Worm (Caenorhabditis elegans) whole organism, L3 larva: ENCODE data around the gene kcmf-1.

Source experiments
- R02D3.7 ChIP-seq: fragments of 150-350 bp; optimal IDR thresholded peaks from 2 replicates; lab custom pipeline; 2014; ENCODE audit warnings: missing biosample characterization, missing genetic modification characterization
- ama-1 ChIP-seq: fragments of 150-350 bp; optimal IDR thresholded peaks from 2 replicates; lab custom pipeline; 2018
- nhr-11 ChIP-seq: fragments of 150-350 bp; optimal IDR thresholded peaks from 2 replicates; lab custom pipeline; 2014; ENCODE audit warnings: missing biosample characterization, missing genetic modification characterization
- nhr-237 ChIP-seq: fragments of 150-350 bp; optimal IDR thresholded peaks from 2 replicates; lab custom pipeline; 2014; ENCODE audit warnings: missing biosample characterization, missing genetic modification characterization
- nhr-77 ChIP-seq: fragments of 150-350 bp; optimal IDR thresholded peaks from 2 replicates; lab custom pipeline; 2014; ENCODE audit warnings: missing biosample characterization, missing genetic modification characterization
- snpc-4 ChIP-seq: fragments of 150-350 bp; optimal IDR thresholded peaks from 2 replicates; lab custom pipeline; 2014; ENCODE audit warnings: missing biosample characterization, missing genetic modification characterization
- tbx-2 ChIP-seq: sonication (generic microtip); optimal IDR thresholded peaks from 2 replicates; lab custom pipeline; 2016; ENCODE audit warnings: mild to moderate bottlenecking, missing genetic modification characterization, missing compliant biosample characterization
- ztf-11 ChIP-seq: fragments of 150-350 bp; optimal IDR thresholded peaks from 2 replicates; lab custom pipeline; 2014; ENCODE audit warnings: missing biosample characterization, missing genetic modification characterization

- TF ChIP-seq ama-1 (lab: Kevin White, UChicago) (no peak), tbx-2 (tag; lab: Kevin White, UChicago) (no peak), nhr-77 (no peak), snpc-4 (no peak), nhr-237 (tag; lab: Kevin White, UChicago) (no peak), R02D3.7 (tag; lab: Kevin White, UChicago) (no peak), ztf-11 (tag; lab: Kevin White, UChicago) (no peak), nhr-11 (no peak)
Measured at ce11 chrIII:7835684-7836083, 6.5 kb downstream of the kcmf-1 start.
